Worm (Caenorhabditis elegans) whole organism, L1 larva: ENCODE results near the gene daf-18.
A peak's percentile ranks its signal among the peaks of the same experiment; 100 is the strongest.

ENCODE experiments used
- C04F5.9 ChIP-seq: sonication (generic microtip); optimal IDR thresholded peaks from 2 replicates; lab custom pipeline; 2016; ENCODE audit warnings: missing genetic modification characterization, missing compliant biosample characterization
- Y116A8C.19 ChIP-seq: sonication (generic microtip); optimal IDR thresholded peaks from 2 replicates; lab custom pipeline; 2016; ENCODE audit warnings: missing compliant biosample characterization, missing genetic modification characterization, borderline replicate concordance
- aha-1 ChIP-seq: fragments of 150-350 bp; optimal IDR thresholded peaks from 2 replicates; lab custom pipeline; 2014; ENCODE audit warnings: missing biosample characterization, missing genetic modification characterization
- aly-2 ChIP-seq: fragments of 150-350 bp; optimal IDR thresholded peaks from 2 replicates; lab custom pipeline; 2014; ENCODE audit warnings: missing biosample characterization, missing genetic modification characterization
- ama-1 ChIP-seq: fragments of 150-350 bp; optimal IDR thresholded peaks from 2 replicates; lab custom pipeline; 2014
- ceh-8 ChIP-seq: fragments of 200-800 bp; sonication (Bioruptor generic); optimal IDR thresholded peaks from 2 replicates; lab custom pipeline; 2018; ENCODE audit warnings: mild to moderate bottlenecking, missing genetic modification characterization, moderate library complexity, missing compliant biosample characterization
- ceh-90 ChIP-seq: sonication (generic microtip); optimal IDR thresholded peaks from 2 replicates; lab custom pipeline; 2016; ENCODE audit warnings: missing genetic modification characterization, missing compliant biosample characterization
- dpl-1 ChIP-seq, 3 experiments: fragments of 150-350 bp in 2 of 3; sonication (generic microtip) in 1 of 3; optimal IDR thresholded peaks; 2 replicates each; lab custom pipeline; 2014 to 2017; ENCODE audit warnings: missing biosample characterization in 3 of 3, missing genetic modification characterization in 3 of 3, missing genetic modification reagents in 3 of 3
- egl-13 ChIP-seq: sonication (generic microtip); optimal IDR thresholded peaks from 2 replicates; lab custom pipeline; 2016; ENCODE audit warnings: missing genotype, missing genetic modification reagents, missing genetic modification characterization, missing compliant biosample characterization
- egl-27 ChIP-seq, 2 experiments: fragments of 150-350 bp in 1 of 2; sonication (generic microtip); optimal IDR thresholded peaks; 3 replicates each; lab custom pipeline; 2017 to 2018; ENCODE audit warnings: missing biosample characterization in 2 of 2, missing genetic modification characterization in 2 of 2, missing genetic modification reagents in 2 of 2
- elt-2 ChIP-seq: sonication (generic microtip); optimal IDR thresholded peaks from 2 replicates; lab custom pipeline; 2016; ENCODE audit warnings: missing genetic modification characterization, mild to moderate bottlenecking, inconsistent platforms, missing compliant biosample characterization, missing genetic modification reagents
- elt-3 ChIP-seq, 6 experiments: fragments of 150-350 bp in 1 of 6; sonication (generic microtip); optimal IDR thresholded peaks; 2 replicates each; lab custom pipeline; 2017 to 2018; ENCODE audit warnings: missing biosample characterization in 6 of 6, missing genetic modification characterization in 6 of 6, inconsistent platforms in 1 of 6
- grh-1 ChIP-seq: fragments of 200-800 bp; sonication (Bioruptor generic); IDR thresholded peaks from 2 replicates; pipeline ENCODE4 v1.3.6; 2022; ENCODE audit warnings: missing genetic modification reagents, missing genetic modification characterization, missing compliant biosample characterization
- hlh-17 ChIP-seq: fragments of 200-800 bp; sonication (Bioruptor generic); optimal IDR thresholded peaks from 2 replicates; lab custom pipeline; 2018; ENCODE audit warnings: missing genetic modification characterization, mild to moderate bottlenecking, missing compliant biosample characterization, moderate library complexity, borderline replicate concordance
- isw-1 ChIP-seq: fragments of 200-800 bp; sonication (Bioruptor generic); IDR thresholded peaks from 2 replicates; pipeline ENCODE4 v1.3.6; 2022; ENCODE audit warnings: missing genetic modification characterization, missing compliant biosample characterization
- jun-1 ChIP-seq: fragments of 150-350 bp; optimal IDR thresholded peaks from 2 replicates; lab custom pipeline; 2014; ENCODE audit warnings: missing biosample characterization, missing genetic modification reagents, missing genetic modification characterization
- lin-15B ChIP-seq: fragments of 150-350 bp; sonication (generic microtip); optimal IDR thresholded peaks from 3 replicates; lab custom pipeline; 2014; ENCODE audit warnings: missing biosample characterization, missing genetic modification characterization
- lin-35 ChIP-seq, 2 experiments: fragments of 150-350 bp; optimal IDR thresholded peaks; 2 replicates each; lab custom pipeline; 2014; ENCODE audit warnings: missing biosample characterization in 2 of 2, missing genetic modification characterization in 2 of 2, missing genetic modification reagents in 2 of 2
- lsy-2 ChIP-seq, 2 experiments: fragments of 150-350 bp; optimal IDR thresholded peaks; 2 replicates each; lab custom pipeline; 2014; ENCODE audit warnings: missing biosample characterization in 2 of 2, missing genetic modification characterization in 2 of 2
- mab-9 ChIP-seq: fragments of 200-800 bp; sonication (Bioruptor generic); IDR thresholded peaks from 2 replicates; pipeline ENCODE4 v1.3.6; 2022; ENCODE audit warnings: missing genetic modification reagents, missing genetic modification characterization, missing compliant biosample characterization
- mef-2 ChIP-seq: fragments of 150-350 bp; optimal IDR thresholded peaks from 2 replicates; lab custom pipeline; 2014; ENCODE audit warnings: missing biosample characterization, missing genetic modification characterization
- mep-1 ChIP-seq: fragments of 150-350 bp; optimal IDR thresholded peaks from 2 replicates; lab custom pipeline; 2014; ENCODE audit warnings: missing biosample characterization, missing genetic modification characterization
- nhr-19 ChIP-seq: fragments of 200-800 bp; sonication (Bioruptor generic); conservative IDR thresholded peaks from 2 replicates; pipeline ENCODE4 v1.3.6; 2022; ENCODE audit warnings: missing genetic modification characterization, missing compliant biosample characterization
- nhr-20 ChIP-seq: sonication (generic microtip); optimal IDR thresholded peaks from 2 replicates; lab custom pipeline; 2016; ENCODE audit warnings: mild to moderate bottlenecking, missing genetic modification characterization, missing compliant biosample characterization
- nhr-237 ChIP-seq: fragments of 150-350 bp; optimal IDR thresholded peaks from 2 replicates; lab custom pipeline; 2014; ENCODE audit warnings: missing biosample characterization, missing genetic modification characterization
- nhr-47 ChIP-seq: sonication (generic microtip); optimal IDR thresholded peaks from 2 replicates; lab custom pipeline; 2016; ENCODE audit warnings: mild to moderate bottlenecking, missing genetic modification characterization, moderate library complexity, missing compliant biosample characterization
- nhr-71 ChIP-seq: sonication (generic microtip); optimal IDR thresholded peaks from 2 replicates; lab custom pipeline; 2016; ENCODE audit warnings: mild to moderate bottlenecking, missing genetic modification characterization, moderate library complexity, missing compliant biosample characterization
- nhr-76 ChIP-seq: sonication (generic microtip); optimal IDR thresholded peaks from 2 replicates; lab custom pipeline; 2017; ENCODE audit warnings: missing biosample characterization, missing genetic modification characterization
- nhr-77 ChIP-seq: fragments of 150-350 bp; optimal IDR thresholded peaks from 2 replicates; lab custom pipeline; 2014; ENCODE audit warnings: missing biosample characterization, missing genetic modification characterization
- nhr-85 ChIP-seq: sonication (generic microtip); peaks from one replicate; lab custom pipeline; 2016; ENCODE audit warnings: missing genetic modification characterization, inconsistent platforms, missing compliant biosample characterization
- rnt-1 ChIP-seq: sonication (generic microtip); optimal IDR thresholded peaks from 2 replicates; lab custom pipeline; 2016; ENCODE audit warnings: mild to moderate bottlenecking, missing genetic modification characterization, moderate library complexity, missing compliant biosample characterization
- skn-1 ChIP-seq: fragments of 150-350 bp; optimal IDR thresholded peaks from 2 replicates; lab custom pipeline; 2014; ENCODE audit warnings: missing biosample characterization, missing genetic modification characterization
- snpc-4 ChIP-seq: fragments of 150-350 bp; optimal IDR thresholded peaks from 2 replicates; lab custom pipeline; 2014; ENCODE audit warnings: missing biosample characterization, missing genetic modification characterization
- snu-23 ChIP-seq: sonication (generic microtip); optimal IDR thresholded peaks from 2 replicates; lab custom pipeline; 2016; ENCODE audit warnings: missing genetic modification characterization, missing compliant biosample characterization
- tbx-2 ChIP-seq: sonication (generic microtip); optimal IDR thresholded peaks from 2 replicates; lab custom pipeline; 2016; ENCODE audit warnings: missing genetic modification characterization, missing compliant biosample characterization
- tlp-1 ChIP-seq: fragments of 150-350 bp; optimal IDR thresholded peaks from 2 replicates; lab custom pipeline; 2014; ENCODE audit warnings: missing biosample characterization, missing genetic modification characterization
- unc-30 ChIP-seq: sonication (generic microtip); optimal IDR thresholded peaks from 2 replicates; lab custom pipeline; 2017; ENCODE audit warnings: missing biosample characterization, missing genetic modification characterization
- unc-86 ChIP-seq: sonication (generic microtip); optimal IDR thresholded peaks from 2 replicates; lab custom pipeline; 2016; ENCODE audit warnings: missing genetic modification characterization, missing compliant biosample characterization
- unc-98 ChIP-seq: fragments of 200-800 bp; sonication (Bioruptor generic); IDR thresholded peaks from 2 replicates; pipeline ENCODE4 v1.3.6; 2022; ENCODE audit warnings: missing genetic modification characterization, missing compliant biosample characterization
- zip-4 ChIP-seq: fragments of 200-800 bp; sonication (Bioruptor generic); optimal IDR thresholded peaks from 2 replicates; lab custom pipeline; 2018; ENCODE audit warnings: mild to moderate bottlenecking, missing genetic modification characterization, moderate library complexity, missing compliant biosample characterization
- ztf-11 ChIP-seq, 2 experiments: sonication (generic microtip); optimal IDR thresholded peaks; 2 replicates each; lab custom pipeline; 2016 to 2017; ENCODE audit warnings: missing genetic modification characterization in 2 of 2, missing biosample characterization in 1 of 2, missing compliant biosample characterization in 1 of 2

Gene daf-18

DNA sequence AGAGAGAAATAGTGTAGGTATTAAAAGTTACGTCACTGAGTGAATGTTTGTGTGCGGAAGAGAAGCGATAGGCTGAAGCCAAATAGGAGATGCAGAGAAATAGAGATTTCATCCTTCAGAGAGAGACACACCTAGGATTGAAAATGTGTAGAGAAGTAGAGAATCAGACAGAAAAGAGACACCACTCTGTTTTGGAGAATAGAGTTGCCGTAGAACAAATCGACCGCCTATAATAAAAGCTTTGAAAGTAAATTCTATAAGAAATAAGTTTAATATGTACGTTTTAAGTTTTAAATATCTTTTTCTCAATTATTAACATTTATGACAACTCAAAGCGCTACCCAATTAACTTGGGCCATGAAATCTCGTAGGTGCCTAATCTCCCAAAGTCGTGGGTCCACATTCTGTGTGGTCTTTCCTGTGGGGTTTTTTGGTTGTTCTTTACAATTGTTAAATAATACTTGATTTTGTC lies 14.5 kb downstream of the daf-18 start, which contains the start of gene T07A9.12 (continued):
- TF ChIP-seq mab-9 (GFP tag; lab: Robert Waterston, UW) = no peak
- peak; percentile 33 for TF ChIP-seq ceh-90
- TF ChIP-seq nhr-47 = peak; percentile 81
- peak; percentile 82 for TF ChIP-seq tbx-2 (tag; lab: Kevin White, UChicago)
- TF ChIP-seq aha-1 (tag; lab: Kevin White, UChicago) = no peak
- peak; percentile 51 for TF ChIP-seq C04F5.9 (tag; lab: Kevin White, UChicago)
- TF ChIP-seq snpc-4 = no peak
- TF ChIP-seq elt-2 (tag; lab: Kevin White, UChicago) = peak; percentile 66
- peak; percentile 86 for TF ChIP-seq mep-1
- TF ChIP-seq nhr-77 = peak; percentile 55
- peak; percentile 63 for TF ChIP-seq jun-1 (tag; lab: Kevin White, UChicago)
- TF ChIP-seq egl-27 (tag; optimal IDR thresholded peaks at IDR 0.05; lab: Kevin White, UChicago) = peak in 1 of 2 experiments; percentile 50
- no peak for TF ChIP-seq ceh-8 (GFP tag; lab: Kevin White, UChicago)
- no peak for TF ChIP-seq nhr-76 (tag; lab: Kevin White, UChicago)
- peak; percentile 47 for TF ChIP-seq isw-1 (GFP tag; lab: Robert Waterston, UW)
- TF ChIP-seq nhr-19 (GFP tag; lab: Robert Waterston, UW) = peak; percentile 73
- TF ChIP-seq rnt-1 = peak; percentile 82
- peak; percentile 82 to 88 for TF ChIP-seq lsy-2 (tag; optimal IDR thresholded peaks at IDR 0.05; lab: Kevin White, UChicago)
- TF ChIP-seq ama-1 (lab: Kevin White, UChicago) = no peak
- peak; percentile 81 for TF ChIP-seq nhr-20 (tag; lab: Kevin White, UChicago)
- peak; percentile 54 for TF ChIP-seq egl-13 (tag; lab: Kevin White, UChicago)
- TF ChIP-seq zip-4 (GFP tag; lab: Kevin White, UChicago) = no peak
- TF ChIP-seq nhr-71 (tag; lab: Kevin White, UChicago) = peak; percentile 90
- TF ChIP-seq dpl-1 (GFP tag; optimal IDR thresholded peaks at IDR 0.05; lab: Kevin White, UChicago) = peak; percentile 38 to 42 (median 42)
- peak; percentile 42 for TF ChIP-seq nhr-237 (tag; lab: Kevin White, UChicago)
- TF ChIP-seq snu-23 (GFP tag; lab: Kevin White, UChicago) = peak; percentile 91
- TF ChIP-seq ztf-11 (tag; optimal IDR thresholded peaks at IDR 0.05; lab: Kevin White, UChicago) = peak in 1 of 2 experiments; percentile 43
- peak; percentile 17 for TF ChIP-seq lin-15B (tag; lab: Kevin White, UChicago)
- TF ChIP-seq unc-86 (tag; lab: Kevin White, UChicago) = peak; percentile 51
- no peak for TF ChIP-seq hlh-17
- TF ChIP-seq nhr-85 (tag; lab: Kevin White, UChicago) = peak; percentile 78
- TF ChIP-seq Y116A8C.19 (tag; lab: Kevin White, UChicago) = peak; percentile 41
- peak; percentile 36 for TF ChIP-seq aly-2 (tag; lab: Kevin White, UChicago)
- no peak for TF ChIP-seq elt-3 (tag; optimal IDR thresholded peaks at IDR 0.05; lab: Kevin White, UChicago)

DNA sequence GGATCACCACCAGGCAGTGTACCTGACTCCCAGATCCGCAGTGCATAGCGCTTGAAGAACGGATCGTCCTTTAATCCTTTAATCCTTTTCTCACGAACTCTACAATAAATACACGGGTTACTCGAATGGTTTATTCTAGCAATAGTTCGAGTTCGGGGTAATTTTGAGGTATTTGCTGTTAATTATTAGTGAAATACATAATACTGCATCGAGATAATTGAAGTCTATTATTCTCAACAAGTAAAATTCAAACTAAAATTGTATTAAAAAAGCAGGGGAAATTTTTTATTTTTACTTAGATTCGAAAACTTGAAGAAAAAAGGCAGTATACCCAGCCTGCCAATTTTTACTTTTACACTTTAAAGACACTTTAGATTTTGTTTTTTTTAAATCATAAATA lies 15.0 kb downstream of the daf-18 start, which contains the start of gene kgb-1:
TSS of gene kgb-1 (minus strand) at position 101 of the 400 bp plus-strand sequence.
- TF ChIP-seq isw-1 (GFP tag; lab: Robert Waterston, UW) = no peak
- TF ChIP-seq C04F5.9 (tag; lab: Kevin White, UChicago) = no peak
- TF ChIP-seq unc-30 (tag; lab: Kevin White, UChicago) = no peak
- TF ChIP-seq grh-1 = no peak
- no peak for TF ChIP-seq elt-2 (tag; lab: Kevin White, UChicago)
- no peak for TF ChIP-seq unc-98 (GFP tag; lab: Robert Waterston, UW)
- no peak for TF ChIP-seq aha-1 (tag; lab: Kevin White, UChicago)

DNA sequence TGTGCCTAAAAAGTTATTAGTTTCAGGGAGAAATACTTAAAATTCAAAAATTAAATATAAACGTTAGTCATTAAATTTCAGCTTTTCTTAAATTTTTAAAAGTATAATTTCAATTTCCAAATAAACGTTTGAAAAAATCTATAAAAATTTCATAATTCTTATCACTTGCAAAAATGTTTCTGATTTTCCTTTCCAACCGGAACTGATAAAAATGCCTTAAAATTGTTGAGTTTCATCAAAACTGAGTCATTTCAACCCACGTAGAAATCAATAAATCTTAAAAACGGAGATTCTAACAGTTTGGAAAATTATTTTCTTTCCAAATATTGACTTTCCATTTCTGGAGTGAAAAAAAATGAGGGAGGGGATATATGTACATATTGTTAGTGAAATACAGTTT lies 16.1 kb downstream of the daf-18 start:
- TF ChIP-seq elt-3 (tag; optimal IDR thresholded peaks at IDR 0.05; lab: Kevin White, UChicago) (no peak), tlp-1 (peak; percentile 22), elt-2 (tag; lab: Kevin White, UChicago) (peak; percentile 28), mef-2 (tag; lab: Kevin White, UChicago) (no peak), skn-1 (tag; lab: Kevin White, UChicago) (no peak), lin-35 (GFP tag; optimal IDR thresholded peaks at IDR 0.05; lab: Kevin White, UChicago) (no peak)
